Worm (Caenorhabditis elegans) whole organism, midembryonic: ENCODE results near the gene F57E7.4.
"Not testable (repeated sequence)": the region's sequence is repeated elsewhere in the genome, so short reads cannot be mapped to it uniquely, and the experiment has no call there.

Experiments used
- T22C8.4 ChIP-seq: fragments of 200-800 bp; sonication (Bioruptor generic); IDR thresholded peaks from 2 replicates; pipeline ENCODE4 v1.3.6; 2022; ENCODE audit warnings: missing genetic modification characterization, missing compliant biosample characterization
- cog-1 ChIP-seq: sonication (generic microtip); optimal IDR thresholded peaks from 2 replicates; lab custom pipeline; 2016; ENCODE audit warnings: missing genetic modification characterization, missing compliant biosample characterization
- flt-1 ChIP-seq: fragments of 200-800 bp; sonication (Bioruptor generic); IDR thresholded peaks from 2 replicates; pipeline ENCODE4 v1.3.6; 2022; ENCODE audit warnings: missing genetic modification characterization, missing compliant biosample characterization
- klf-2 ChIP-seq: fragments of 200-800 bp; sonication (Bioruptor generic); conservative IDR thresholded peaks from 2 replicates; pipeline ENCODE4 v1.3.6; 2022; ENCODE audit warnings: missing genetic modification reagents, missing genetic modification characterization, missing compliant biosample characterization
- med-1 ChIP-seq: sonication (generic microtip); optimal IDR thresholded peaks from 2 replicates; lab custom pipeline; 2017; ENCODE audit warnings: missing genetic modification characterization, mild to moderate bottlenecking, missing compliant biosample characterization, antibody characterized with exemption, missing genetic modification reagents; ENCODE audit not compliant: insufficient read depth
- ref-1 ChIP-seq: fragments of 200-800 bp; sonication (Bioruptor generic); conservative IDR thresholded peaks from 2 replicates; pipeline ENCODE4 v1.3.6; 2022; ENCODE audit warnings: missing genetic modification reagents, missing genetic modification characterization, missing compliant biosample characterization
- tab-1 ChIP-seq: fragments of 200-800 bp; sonication (Bioruptor generic); IDR thresholded peaks from 2 replicates; pipeline ENCODE4 v1.3.6; 2022; ENCODE audit warnings: missing genetic modification characterization, missing compliant biosample characterization
- ztf-23 ChIP-seq: fragments of 200-800 bp; sonication (Bioruptor generic); IDR thresholded peaks from 2 replicates; pipeline ENCODE4 v1.3.6; 2022; ENCODE audit warnings: missing genetic modification reagents, missing genetic modification characterization, missing compliant biosample characterization
- ztf-29 ChIP-seq: fragments of 200-800 bp; sonication (Bioruptor generic); IDR thresholded peaks from 2 replicates; pipeline ENCODE4 v1.3.6; 2022; ENCODE audit warnings: missing genetic modification reagents, missing genetic modification characterization, missing compliant biosample characterization

F57E7.4 gene

DNA sequence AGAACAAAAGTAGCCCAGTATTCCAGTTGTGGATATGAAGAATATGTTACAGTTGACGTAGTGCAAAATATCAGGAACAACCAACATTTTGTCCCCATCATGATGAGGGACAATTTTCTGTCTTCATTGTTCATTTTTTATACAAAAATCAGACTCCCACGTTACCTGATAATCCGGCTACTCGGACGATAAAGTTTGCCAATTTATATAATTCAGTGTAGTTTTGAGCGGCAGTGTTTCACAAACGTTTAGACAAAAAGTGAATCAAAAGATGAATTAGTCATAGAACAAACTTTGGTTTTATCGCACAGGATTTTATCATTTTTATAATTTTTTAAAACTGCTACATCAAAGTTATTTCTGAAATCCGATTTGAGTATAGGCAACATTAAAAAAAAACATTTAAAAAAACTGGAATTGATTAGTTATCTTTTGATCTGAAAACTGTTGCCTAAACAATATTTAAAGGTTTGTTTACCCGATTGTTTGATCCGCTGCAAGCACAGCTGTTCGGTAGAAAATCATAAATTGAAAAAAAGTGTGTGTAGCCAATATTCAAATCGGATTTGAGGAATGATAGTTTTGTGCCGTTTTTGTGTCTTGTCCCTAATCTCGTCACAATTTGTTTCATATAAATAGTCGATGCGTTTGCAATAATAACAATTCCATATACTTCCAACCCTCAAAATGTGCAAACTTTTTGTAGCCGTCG, at the start of gene F57E7.4, which contains the start of gene spig-6:
Gene F57E7.4 (minus strand): TSS at position 101 of the 712 bp plus-strand sequence.
Gene spig-6 (plus strand): TSS at position 662 of the 712 bp plus-strand sequence.
- no peak for TF ChIP-seq T22C8.4 (GFP tag; lab: Robert Waterston, UW)
- TF ChIP-seq med-1, result no peak
- TF ChIP-seq ref-1 (GFP tag; lab: Robert Waterston, UW), result no peak
- no peak for TF ChIP-seq flt-1 (GFP tag; lab: Robert Waterston, UW)

DNA sequence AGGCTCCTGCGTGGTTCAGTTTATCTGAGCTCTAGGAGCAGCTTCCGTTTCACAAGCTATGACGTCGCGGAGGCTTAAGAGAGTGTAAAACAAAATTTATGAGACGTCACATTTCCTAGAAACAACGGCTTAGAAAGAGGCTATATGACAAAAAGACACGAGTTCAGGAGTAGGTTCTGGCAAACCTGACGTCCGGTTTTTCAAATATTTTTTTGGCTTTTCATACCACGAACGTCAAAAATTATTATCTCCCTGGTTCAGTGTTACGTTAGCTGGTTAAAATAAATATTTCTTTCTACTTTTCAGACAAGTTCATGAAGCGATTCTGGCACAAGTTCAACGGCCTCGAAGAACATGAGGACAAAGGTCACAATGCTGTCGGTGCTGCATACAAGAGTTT, 47.0 kb upstream of the F57E7.4 start, which contains the start of gene F36D3.16:
Gene F36D3.16 (plus strand): TSS at position 301 of the 400 bp plus-strand sequence.
- TF ChIP-seq tab-1 (no peak), flt-1 (GFP tag; lab: Robert Waterston, UW) (no peak), cog-1 (no peak), ref-1 (GFP tag; lab: Robert Waterston, UW) (no peak), T22C8.4 (GFP tag; lab: Robert Waterston, UW) (no peak), ztf-23 (GFP tag; lab: Robert Waterston, UW) (no peak), med-1 (no peak), klf-2 (no peak)

DNA sequence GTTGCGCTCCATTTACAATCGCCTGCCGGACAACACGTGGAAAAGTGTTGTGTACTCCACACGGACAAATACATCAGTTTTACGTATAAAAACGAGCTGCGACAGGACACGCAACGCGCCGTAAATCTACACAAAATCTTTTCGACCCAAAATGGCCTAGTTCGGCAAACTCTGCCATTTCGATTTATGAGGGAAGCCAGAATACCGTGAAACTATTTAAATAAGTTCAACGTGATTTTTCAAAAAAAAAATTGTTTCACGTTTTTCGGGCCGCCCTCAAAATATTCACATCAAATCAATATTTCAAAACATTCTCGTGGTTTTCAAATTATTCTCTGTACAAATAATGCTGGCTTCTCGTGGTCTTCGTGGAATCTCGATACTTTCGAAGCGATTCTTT, 46.0 kb upstream of the F57E7.4 start, which contains the start of gene F36D3.8:
Gene F36D3.8 (plus strand): TSS at position 301 of the 400 bp plus-strand sequence.
- TF ChIP-seq klf-2, result no peak
- TF ChIP-seq med-1, result no peak
- no peak for TF ChIP-seq flt-1 (GFP tag; lab: Robert Waterston, UW)
- TF ChIP-seq ztf-29 (GFP tag; lab: Robert Waterston, UW), result no peak
- TF ChIP-seq tab-1, result no peak

DNA sequence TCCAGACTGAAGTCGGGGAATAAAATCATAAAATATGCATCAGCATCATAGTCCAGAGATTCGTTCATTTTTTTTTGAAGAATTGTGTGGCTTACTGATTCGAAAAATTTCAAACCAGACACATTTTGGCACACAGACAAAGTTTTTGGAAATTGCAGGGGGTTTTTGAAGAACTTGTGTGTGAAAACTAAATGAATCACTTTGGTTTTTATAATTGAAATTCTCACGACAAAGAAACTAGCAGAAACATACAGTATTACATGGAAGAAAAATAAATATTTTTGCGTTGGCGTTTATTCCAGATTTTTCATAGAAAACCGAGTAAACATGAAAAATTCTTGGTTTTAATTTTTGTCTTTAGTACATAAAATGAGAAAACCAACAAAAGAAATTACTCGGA, 41.4 kb upstream of the F57E7.4 start, which contains the start of gene srw-34:
Gene srw-34 (minus strand): TSS at position 101 of the 400 bp plus-strand sequence.
- TF ChIP-seq cog-1 (no peak), tab-1 (no peak)

DNA sequence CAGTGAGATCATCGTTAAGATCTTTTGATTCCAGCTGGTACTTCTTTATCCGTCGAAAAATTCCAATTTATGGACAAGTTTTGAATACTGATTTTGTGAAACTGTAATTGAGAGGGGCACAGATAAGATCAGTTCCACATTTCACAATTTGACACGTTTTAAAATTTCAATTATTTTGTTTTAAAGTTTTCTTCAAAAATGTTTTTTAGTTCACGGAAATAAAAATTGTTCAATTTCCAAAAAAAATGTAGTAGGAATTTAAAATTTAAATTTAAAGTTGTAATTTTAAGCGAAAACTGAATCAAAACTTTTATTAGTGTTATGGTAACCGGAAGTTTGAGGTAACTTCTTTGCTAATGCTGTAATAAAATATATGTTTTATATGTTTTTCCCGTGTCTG, 36.8 kb upstream of the F57E7.4 start, which contains the start of gene F36D3.4:
Gene F36D3.4 (minus strand): TSS at position 101 of the 400 bp plus-strand sequence.
- TF ChIP-seq ref-1 (GFP tag; lab: Robert Waterston, UW), result no peak
- TF ChIP-seq med-1, result no peak
- no peak for TF ChIP-seq T22C8.4 (GFP tag; lab: Robert Waterston, UW)
- no peak for TF ChIP-seq cog-1
- no peak for TF ChIP-seq ztf-23 (GFP tag; lab: Robert Waterston, UW)
- TF ChIP-seq tab-1, result no peak

DNA sequence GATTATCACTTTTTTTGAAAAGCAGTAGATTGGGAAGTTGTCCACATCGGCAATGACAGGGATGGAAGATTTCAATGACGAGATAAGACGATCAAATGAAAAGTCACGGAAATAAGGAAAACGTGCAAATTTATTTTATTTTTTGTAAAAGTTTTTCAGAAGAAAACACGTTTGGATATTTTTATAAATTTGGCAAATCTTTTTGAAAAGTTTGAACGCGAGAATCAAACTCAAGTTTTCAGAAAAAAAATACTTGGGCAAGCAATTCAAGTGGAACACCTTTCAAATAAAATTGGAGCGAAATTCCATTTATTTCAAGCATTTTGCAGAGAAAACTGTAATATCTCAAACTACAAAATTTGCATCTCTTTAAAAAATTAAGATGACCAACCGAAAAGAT, 34.3 kb upstream of the F57E7.4 start, which contains the start of gene F36D3.5:
Gene F36D3.5 (minus strand): TSS at position 101 of the 400 bp plus-strand sequence.
- TF ChIP-seq flt-1 (GFP tag; lab: Robert Waterston, UW); ztf-29 (GFP tag; lab: Robert Waterston, UW); klf-2: not testable (repeated sequence)

DNA sequence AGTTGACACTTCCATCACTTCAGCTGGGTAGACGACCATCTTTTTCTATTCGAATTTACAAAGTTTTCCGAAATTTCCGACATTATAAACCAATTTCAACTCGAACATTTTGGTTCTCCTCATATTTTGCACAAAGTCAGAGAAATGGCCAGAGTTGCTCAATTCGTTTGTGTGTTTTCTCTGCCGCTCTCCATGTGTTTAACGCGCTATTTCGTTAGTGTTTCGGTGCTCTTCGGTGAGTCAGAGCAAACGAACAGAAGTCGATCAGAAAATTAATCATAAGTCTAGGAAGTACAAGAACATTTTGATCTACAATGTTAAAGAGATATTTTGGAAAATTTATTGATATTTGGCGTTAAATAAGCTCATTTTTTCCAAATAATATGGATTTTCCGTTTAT, 27.8 kb upstream of the F57E7.4 start, which contains the start of gene srr-3:
Gene srr-3 (minus strand): TSS at position 101 of the 400 bp plus-strand sequence.
- TF ChIP-seq klf-2 (no peak), T22C8.4 (GFP tag; lab: Robert Waterston, UW) (no peak), cog-1 (no peak), tab-1 (no peak), ref-1 (GFP tag; lab: Robert Waterston, UW) (no peak), ztf-29 (GFP tag; lab: Robert Waterston, UW) (no peak), ztf-23 (GFP tag; lab: Robert Waterston, UW) (no peak), flt-1 (GFP tag; lab: Robert Waterston, UW) (no peak), med-1 (no peak)

DNA sequence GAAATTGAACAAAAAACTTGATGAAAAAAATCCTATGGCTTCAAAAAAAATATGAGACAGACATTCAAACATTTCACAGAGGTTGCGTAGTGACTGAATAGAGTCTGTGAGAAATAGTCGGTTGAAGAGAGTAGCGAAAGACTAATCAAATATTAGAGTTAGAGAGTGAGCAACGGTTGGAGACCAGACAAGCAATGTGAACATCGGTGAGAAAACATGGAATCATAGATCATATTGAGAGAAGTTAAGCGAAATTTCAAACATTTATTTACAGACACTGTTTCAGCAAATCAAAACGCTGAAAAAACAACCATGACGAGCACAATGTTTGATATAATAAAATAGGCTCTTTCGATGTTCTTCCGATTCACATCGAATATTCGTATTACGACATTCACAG, 25.8 kb upstream of the F57E7.4 start:
- TF ChIP-seq med-1, result no peak
- TF ChIP-seq T22C8.4 (GFP tag; lab: Robert Waterston, UW), result no peak
- TF ChIP-seq ztf-29 (GFP tag; lab: Robert Waterston, UW), result no peak
- TF ChIP-seq tab-1, result no peak
- TF ChIP-seq klf-2, result no peak
- no peak for TF ChIP-seq ref-1 (GFP tag; lab: Robert Waterston, UW)
- TF ChIP-seq flt-1 (GFP tag; lab: Robert Waterston, UW), result no peak
- no peak for TF ChIP-seq cog-1
- TF ChIP-seq ztf-23 (GFP tag; lab: Robert Waterston, UW), result no peak

DNA sequence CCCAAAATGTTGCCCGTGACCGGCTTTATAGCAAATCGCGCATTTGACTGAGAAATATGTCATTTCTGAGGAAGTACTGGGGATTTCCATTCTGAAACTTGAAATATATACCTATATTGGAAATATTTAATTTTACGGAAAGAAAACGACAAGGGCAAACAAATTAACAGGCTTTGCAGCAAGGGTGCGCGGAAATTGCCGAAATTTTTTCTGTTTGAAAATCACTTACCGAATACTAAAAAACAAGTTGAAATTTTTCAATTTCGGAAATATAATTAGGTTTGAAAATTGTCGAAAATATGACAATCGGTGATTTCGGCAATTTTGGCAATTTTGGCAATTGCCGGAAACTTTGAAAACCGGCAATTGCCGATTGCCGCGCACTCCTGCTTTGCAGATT, 25.0 kb upstream of the F57E7.4 start, which contains the start of gene nhr-54:
Gene nhr-54 (minus strand): TSS at position 101 of the 400 bp plus-strand sequence.
- no peak for TF ChIP-seq ztf-23 (GFP tag; lab: Robert Waterston, UW)
- TF ChIP-seq ref-1 (GFP tag; lab: Robert Waterston, UW), result no peak
- TF ChIP-seq ztf-29 (GFP tag; lab: Robert Waterston, UW), result no peak
- TF ChIP-seq med-1, result no peak
- TF ChIP-seq flt-1 (GFP tag; lab: Robert Waterston, UW), result no peak
- TF ChIP-seq T22C8.4 (GFP tag; lab: Robert Waterston, UW), result no peak
- TF ChIP-seq cog-1, result no peak
- no peak for TF ChIP-seq tab-1
- TF ChIP-seq klf-2, result no peak

DNA sequence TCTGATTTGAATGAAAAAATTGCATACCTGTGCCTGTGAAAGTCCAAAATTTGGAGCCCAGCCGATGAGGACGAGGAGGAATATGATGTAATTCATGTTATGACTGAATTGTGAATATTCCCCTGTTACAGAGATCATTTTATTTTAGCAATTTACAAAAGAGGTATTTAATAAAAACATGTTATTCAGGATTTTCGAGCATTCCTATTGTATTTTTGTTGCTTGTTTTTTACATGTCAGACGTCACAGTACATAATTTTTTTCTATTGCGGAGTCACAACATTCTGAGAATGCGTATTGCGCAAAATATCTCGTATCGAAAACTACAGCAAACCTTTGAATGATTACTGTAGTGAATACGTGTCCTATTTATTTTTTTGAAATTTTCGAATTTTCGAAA, 22.3 kb upstream of the F57E7.4 start, which contains the start of gene F36D3.14:
Gene F36D3.14 (minus strand): TSS at position 101 of the 400 bp plus-strand sequence.
- TF ChIP-seq klf-2, result no peak
- TF ChIP-seq cog-1, result no peak
- no peak for TF ChIP-seq T22C8.4 (GFP tag; lab: Robert Waterston, UW)
- TF ChIP-seq med-1, result no peak
- TF ChIP-seq ref-1 (GFP tag; lab: Robert Waterston, UW), result no peak
- TF ChIP-seq ztf-23 (GFP tag; lab: Robert Waterston, UW), result no peak
- no peak for TF ChIP-seq tab-1
- no peak for TF ChIP-seq flt-1 (GFP tag; lab: Robert Waterston, UW)
- no peak for TF ChIP-seq ztf-29 (GFP tag; lab: Robert Waterston, UW)
